Worm (Caenorhabditis elegans) whole organism, midembryonic: ENCODE measurements around the gene Y62H9A.9.

Source experiments
- T22C8.4 ChIP-seq: fragments of 200-800 bp; sonication (Bioruptor generic); IDR thresholded peaks from 2 replicates; pipeline ENCODE4 v1.3.6; 2022; ENCODE audit warnings: missing genetic modification characterization, missing compliant biosample characterization
- cog-1 ChIP-seq: sonication (generic microtip); optimal IDR thresholded peaks from 2 replicates; lab custom pipeline; 2016; ENCODE audit warnings: missing genetic modification characterization, missing compliant biosample characterization
- flt-1 ChIP-seq: fragments of 200-800 bp; sonication (Bioruptor generic); IDR thresholded peaks from 2 replicates; pipeline ENCODE4 v1.3.6; 2022; ENCODE audit warnings: missing genetic modification characterization, missing compliant biosample characterization
- ref-1 ChIP-seq: fragments of 200-800 bp; sonication (Bioruptor generic); conservative IDR thresholded peaks from 2 replicates; pipeline ENCODE4 v1.3.6; 2022; ENCODE audit warnings: missing genetic modification reagents, missing genetic modification characterization, missing compliant biosample characterization
- tab-1 ChIP-seq: fragments of 200-800 bp; sonication (Bioruptor generic); IDR thresholded peaks from 2 replicates; pipeline ENCODE4 v1.3.6; 2022; ENCODE audit warnings: missing genetic modification characterization, missing compliant biosample characterization

ce11 chrX:11946788-11947463, 49.0 kb upstream of the Y62H9A.9 start, which contains the start of gene nfya-1:
- TF ChIP-seq tab-1 (no peak), cog-1 (tag; lab: Kevin White, UChicago) (peak; percentile 32), flt-1 (GFP tag; lab: Robert Waterston, UW) (no peak), ref-1 (GFP tag; lab: Robert Waterston, UW) (no peak), T22C8.4 (peak; percentile 78)
